Fruit fly (Drosophila melanogaster): Measurements from ENCODE around the gene pes.

DNA sequence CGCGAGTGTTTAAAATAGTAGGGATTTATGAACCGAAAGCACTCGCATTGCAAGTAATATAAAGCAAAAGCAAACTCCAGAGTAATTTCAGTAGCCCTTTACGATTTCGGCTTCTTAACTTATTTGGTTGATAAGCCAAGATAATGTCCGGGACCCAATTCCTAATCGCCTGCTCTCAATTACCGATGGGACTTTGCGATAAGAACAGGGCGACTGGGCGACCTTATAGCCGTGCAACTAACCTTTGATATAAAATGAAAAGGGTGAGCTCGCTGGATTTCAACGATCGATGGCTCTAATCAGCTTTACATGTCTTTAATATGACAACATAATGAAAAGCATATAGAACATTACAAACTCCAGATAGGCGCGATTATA is 4.1 kb upstream of the pes start, which contains the start of gene CG7227:
- no peak for TF ChIP-seq usp (GFP tag; optimal IDR thresholded peaks at IDR 0.05)
- TF ChIP-seq Hr78 (GFP tag; optimal IDR thresholded peaks at IDR 0.05): no peak
- TF ChIP-seq dl (GFP tag; optimal IDR thresholded peaks at IDR 0.05; ENCODE audit: insufficient read depth in 1 of 2, partially characterized antibody in 2 of 2): no peak
- no peak for TF ChIP-seq GATAd (GFP tag; optimal IDR thresholded peaks at IDR 0.05)
- no peak for TF ChIP-seq CG32264 (GFP tag; optimal IDR thresholded peaks at IDR 0.05)
- TF ChIP-seq psq (GFP tag; optimal IDR thresholded peaks at IDR 0.05): no peak
- no peak for TF ChIP-seq Abd-B (GFP tag; optimal IDR thresholded peaks at IDR 0.05)
- no peak for TF ChIP-seq Myc (optimal IDR thresholded peaks at IDR 0.05)

Measured in whole organism, wandering third instar larva.